Worm (Caenorhabditis elegans): ENCODE measurements around the gene srh-272.
A peak's percentile ranks its signal among the peaks of the same experiment; 100 is the strongest.

srh-272 gene

ce11 chrV:2863033-2863432 is at the start of gene srh-272:
TSS of gene srh-272 (plus strand) at chrV:2863333.
- TF ChIP-seq ama-1 (optimal IDR thresholded peaks at IDR 0.05) (no peak), tra-4 (tag; optimal IDR thresholded peaks at IDR 0.05) (no peak), ceh-36 (tag; optimal IDR thresholded peaks at IDR 0.05) (no peak), scrt-1 (GFP tag; IDR thresholded peaks at IDR 0.05) (no peak)

- TF ChIP-seq ets-7 (tag; optimal IDR thresholded peaks at IDR 0.05) (no peak), hmbx-1 (tag; optimal IDR thresholded peaks at IDR 0.05) (no peak), ama-1 (optimal IDR thresholded peaks at IDR 0.05) (no peak), hmg-4 (GFP tag; optimal IDR thresholded peaks at IDR 0.05) (no peak), tbx-37 (GFP tag; conservative IDR thresholded peaks at IDR 0.05) (no peak), tra-4 (tag; optimal IDR thresholded peaks at IDR 0.05) (no peak), B0310.2 (tag; optimal IDR thresholded peaks at IDR 0.05) (no peak), scrt-1 (GFP tag; IDR thresholded peaks at IDR 0.05) (no peak), F13C5.2 (tag; optimal IDR thresholded peaks at IDR 0.05) (no peak)
Measured at ce11 chrV:2813856-2814255, 49.3 kb upstream of the srh-272 start, which contains the start of gene F54E2.9. TSS of gene F54E2.9 (minus strand) at chrV:2813987.

- TF ChIP-seq aly-1 (tag; optimal IDR thresholded peaks at IDR 0.05), result no peak
Measured at ce11 chrV:2815956-2816355, 47.2 kb upstream of the srh-272 start, which contains the start of gene F54E2.5. TSS of gene F54E2.5 (minus strand) at chrV:2816056.

- TF ChIP-seq B0310.2 (tag; optimal IDR thresholded peaks at IDR 0.05) (no peak), F13C5.2 (tag; optimal IDR thresholded peaks at IDR 0.05) (no peak), tbx-37 (GFP tag; conservative IDR thresholded peaks at IDR 0.05) (no peak), hmg-4 (GFP tag; optimal IDR thresholded peaks at IDR 0.05) (no peak), tbx-11 (GFP tag; IDR thresholded peaks at IDR 0.05) (no peak), ets-7 (tag; optimal IDR thresholded peaks at IDR 0.05) (no peak), scrt-1 (GFP tag; IDR thresholded peaks at IDR 0.05) (no peak), flt-1 (GFP tag; IDR thresholded peaks at IDR 0.05) (no peak), ama-1 (optimal IDR thresholded peaks at IDR 0.05) (no peak), tra-4 (tag; optimal IDR thresholded peaks at IDR 0.05) (no peak), sea-1 (GFP tag; conservative IDR thresholded peaks at IDR 0.05) (no peak)
Measured at ce11 chrV:2818117-2818516, 45.0 kb upstream of the srh-272 start, which contains the start of gene srt-34. TSS of gene srt-34 (minus strand) at chrV:2818217.

- TF ChIP-seq pes-1 (GFP tag; IDR thresholded peaks at IDR 0.05) (no peak), tra-4 (tag; optimal IDR thresholded peaks at IDR 0.05) (no peak), ceh-13 (GFP tag; optimal IDR thresholded peaks at IDR 0.05) (no peak), tbx-11 (GFP tag; IDR thresholded peaks at IDR 0.05) (no peak), flt-1 (GFP tag; IDR thresholded peaks at IDR 0.05) (no peak), ets-7 (tag; optimal IDR thresholded peaks at IDR 0.05) (no peak), scrt-1 (GFP tag; IDR thresholded peaks at IDR 0.05) (no peak), hnd-1 (tag; optimal IDR thresholded peaks at IDR 0.05) (no peak), ceh-36 (tag; optimal IDR thresholded peaks at IDR 0.05) (no peak), ama-1 (optimal IDR thresholded peaks at IDR 0.05) (no peak), hmbx-1 (tag; optimal IDR thresholded peaks at IDR 0.05) (no peak), tbx-37 (GFP tag; conservative IDR thresholded peaks at IDR 0.05) (no peak), hmg-4 (GFP tag; optimal IDR thresholded peaks at IDR 0.05) (no peak), aly-1 (tag; optimal IDR thresholded peaks at IDR 0.05) (no peak), sea-1 (GFP tag; conservative IDR thresholded peaks at IDR 0.05) (no peak)
Measured at ce11 chrV:2821618-2822272, 41.4 kb upstream of the srh-272 start, which contains the start of gene srh-36. TSS of gene srh-36 (minus strand) at chrV:2821668.

- no peak for TF ChIP-seq hnd-1 (tag; optimal IDR thresholded peaks at IDR 0.05)
- peak; percentile 88 for TF ChIP-seq ceh-36 (tag; optimal IDR thresholded peaks at IDR 0.05)
- no peak for TF ChIP-seq ets-7 (tag; optimal IDR thresholded peaks at IDR 0.05)
- no peak for TF ChIP-seq tbx-11 (GFP tag; IDR thresholded peaks at IDR 0.05)
Measured at ce11 chrV:2825978-2826377, 37.2 kb upstream of the srh-272 start.

ce11 chrV:2826815-2827214 is 36.3 kb upstream of the srh-272 start, which contains the start of gene T03D3.5:
TSS of gene T03D3.5 (minus strand) at chrV:2826835.
- TF ChIP-seq tbx-11 (GFP tag; IDR thresholded peaks at IDR 0.05) (no peak), flt-1 (GFP tag; IDR thresholded peaks at IDR 0.05) (no peak), ceh-13 (GFP tag; optimal IDR thresholded peaks at IDR 0.05) (no peak), hnd-1 (tag; optimal IDR thresholded peaks at IDR 0.05) (no peak), scrt-1 (GFP tag; IDR thresholded peaks at IDR 0.05) (no peak), hmg-4 (GFP tag; optimal IDR thresholded peaks at IDR 0.05) (no peak), sea-1 (GFP tag; conservative IDR thresholded peaks at IDR 0.05) (no peak)

ce11 chrV:2830817-2831216 is 32.3 kb upstream of the srh-272 start, which contains the start of gene srw-2:
TSS of gene srw-2 (plus strand) at chrV:2830878.
- TF ChIP-seq ceh-36 (tag; optimal IDR thresholded peaks at IDR 0.05), result no peak
- no peak for TF ChIP-seq hmbx-1 (tag; optimal IDR thresholded peaks at IDR 0.05)
- TF ChIP-seq tra-4 (tag; optimal IDR thresholded peaks at IDR 0.05), result no peak
- no peak for TF ChIP-seq F13C5.2 (tag; optimal IDR thresholded peaks at IDR 0.05)
- no peak for TF ChIP-seq hnd-1 (tag; optimal IDR thresholded peaks at IDR 0.05)
- TF ChIP-seq tbx-37 (GFP tag; conservative IDR thresholded peaks at IDR 0.05), result no peak
- no peak for TF ChIP-seq ceh-13 (GFP tag; optimal IDR thresholded peaks at IDR 0.05)
- TF ChIP-seq pes-1 (GFP tag; IDR thresholded peaks at IDR 0.05), result no peak
- no peak for TF ChIP-seq sea-1 (GFP tag; conservative IDR thresholded peaks at IDR 0.05)
- TF ChIP-seq ama-1 (optimal IDR thresholded peaks at IDR 0.05), result no peak

Measured in whole organism, early embryonic.